Worm (Caenorhabditis elegans) whole organism, L1 larva: ENCODE measurements around the gene nop-1.

ENCODE experiments used
- aly-2 ChIP-seq: fragments of 150-350 bp; optimal IDR thresholded peaks from 2 replicates; lab custom pipeline; 2014; ENCODE audit warnings: missing biosample characterization, missing genetic modification characterization
- ceh-82 ChIP-seq, 3 experiments: fragments of 150-350 bp in 1 of 3; sonication (generic microtip) in 2 of 3; optimal IDR thresholded peaks; 2 replicates each; lab custom pipeline; 2014 to 2017; ENCODE audit warnings: missing biosample characterization in 3 of 3, missing genetic modification characterization in 3 of 3
- ces-1 ChIP-seq: fragments of 150-350 bp; optimal IDR thresholded peaks from 2 replicates; lab custom pipeline; 2014; ENCODE audit warnings: missing biosample characterization, missing genetic modification reagents, missing genetic modification characterization
- lin-13 ChIP-seq: fragments of 150-350 bp; optimal IDR thresholded peaks from 2 replicates; lab custom pipeline; 2014; ENCODE audit warnings: missing biosample characterization, missing genetic modification reagents, missing genetic modification characterization
- lin-39 ChIP-seq: fragments of 150-350 bp; optimal IDR thresholded peaks from 2 replicates; lab custom pipeline; 2014; ENCODE audit warnings: missing biosample characterization, missing genetic modification reagents, missing genetic modification characterization
- mep-1 ChIP-seq: fragments of 150-350 bp; optimal IDR thresholded peaks from 2 replicates; lab custom pipeline; 2014; ENCODE audit warnings: missing biosample characterization, missing genetic modification characterization
- snpc-4 ChIP-seq: fragments of 150-350 bp; optimal IDR thresholded peaks from 2 replicates; lab custom pipeline; 2014; ENCODE audit warnings: missing biosample characterization, missing genetic modification characterization

DNA sequence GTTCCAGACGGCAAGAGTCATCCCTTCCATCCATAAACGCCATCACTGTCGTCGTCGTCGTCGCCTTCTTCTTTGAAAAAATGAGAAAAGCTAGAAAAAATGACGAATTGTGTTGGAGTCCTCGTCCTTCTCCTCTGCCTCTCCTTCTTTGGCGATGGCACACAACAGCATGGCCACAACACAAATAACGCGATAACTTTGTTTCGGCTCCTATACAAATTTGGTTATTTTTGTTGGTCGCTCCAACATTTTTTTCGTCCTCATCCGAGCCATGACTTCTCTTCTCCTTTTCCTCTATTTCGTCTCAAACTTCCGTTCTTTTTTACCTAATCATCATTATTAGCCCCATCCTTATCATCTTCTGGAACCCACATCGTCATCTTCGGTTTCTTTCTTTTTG is 33.5 kb downstream of the nop-1 start:
- TF ChIP-seq ceh-82 (tag; optimal IDR thresholded peaks at IDR 0.05; lab: Kevin White, UChicago) = no peak
- TF ChIP-seq lin-39 (tag; lab: Kevin White, UChicago) = no peak
- no peak for TF ChIP-seq mep-1
- TF ChIP-seq aly-2 (tag; lab: Kevin White, UChicago) = no peak
- TF ChIP-seq snpc-4 = no peak
- peak; percentile 53 for TF ChIP-seq ces-1
- TF ChIP-seq lin-13 (GFP tag; lab: Kevin White, UChicago) = no peak
